Fruit fly (Drosophila melanogaster): ENCODE measurements around the gene CG1792.

- TF ChIP-seq CG8478 (optimal IDR thresholded peaks at IDR 0.05) = no peak
- TF ChIP-seq CTCF (optimal IDR thresholded peaks at IDR 0.05) = peak in 1 of 2 experiments; percentile 21
Measured at dm6 chr3R:31596071-31596883, 19.8 kb upstream of the CG1792 start, which contains the start of gene RpL6.
